Worm (Caenorhabditis elegans): ENCODE results near the gene nhr-153.

- no peak for TF ChIP-seq med-1 (GFP tag; optimal IDR thresholded peaks at IDR 0.05; ENCODE audit: insufficient read depth)
- TF ChIP-seq tab-1 (GFP tag; IDR thresholded peaks at IDR 0.05) = no peak
- no peak for TF ChIP-seq cog-1 (tag; optimal IDR thresholded peaks at IDR 0.05)
- no peak for TF ChIP-seq ref-1 (GFP tag; conservative IDR thresholded peaks at IDR 0.05)
- TF ChIP-seq klf-2 (GFP tag; conservative IDR thresholded peaks at IDR 0.05) = no peak
- TF ChIP-seq ztf-23 (GFP tag; IDR thresholded peaks at IDR 0.05) = no peak
- TF ChIP-seq flt-1 (GFP tag; IDR thresholded peaks at IDR 0.05) = no peak
- no peak for TF ChIP-seq T22C8.4 (GFP tag; IDR thresholded peaks at IDR 0.05)
- no peak for TF ChIP-seq ztf-29 (GFP tag; IDR thresholded peaks at IDR 0.05)
Measured at ce11 chrV:12140625-12141024, 36.6 kb downstream of the nhr-153 start, which contains the start of gene C27A7.3.
